Worm (Caenorhabditis elegans) whole organism, L1 larva: ENCODE measurements around the gene Y97E10AR.1.

Experiments used
- ama-1 ChIP-seq: fragments of 150-350 bp; optimal IDR thresholded peaks from 2 replicates; lab custom pipeline; 2014
- egl-27 ChIP-seq, 2 experiments: fragments of 150-350 bp in 1 of 2; sonication (generic microtip); optimal IDR thresholded peaks; 3 replicates each; lab custom pipeline; 2017 to 2018; ENCODE audit warnings: missing biosample characterization in 2 of 2, missing genetic modification characterization in 2 of 2, missing genetic modification reagents in 2 of 2
- fkh-10 ChIP-seq: sonication (generic microtip); optimal IDR thresholded peaks from 2 replicates; lab custom pipeline; 2017; ENCODE audit warnings: missing biosample characterization, missing genetic modification reagents, missing genetic modification characterization
- hlh-17 ChIP-seq: fragments of 200-800 bp; sonication (Bioruptor generic); optimal IDR thresholded peaks from 2 replicates; lab custom pipeline; 2018; ENCODE audit warnings: missing genetic modification characterization, mild to moderate bottlenecking, missing compliant biosample characterization, moderate library complexity, borderline replicate concordance
- lsy-2 ChIP-seq, 2 experiments: fragments of 150-350 bp; optimal IDR thresholded peaks; 2 replicates each; lab custom pipeline; 2014; ENCODE audit warnings: missing biosample characterization in 2 of 2, missing genetic modification characterization in 2 of 2
- swsn-7 ChIP-seq: sonication (generic microtip); optimal IDR thresholded peaks from 2 replicates; lab custom pipeline; 2016; ENCODE audit warnings: missing genetic modification characterization, missing compliant biosample characterization

DNA sequence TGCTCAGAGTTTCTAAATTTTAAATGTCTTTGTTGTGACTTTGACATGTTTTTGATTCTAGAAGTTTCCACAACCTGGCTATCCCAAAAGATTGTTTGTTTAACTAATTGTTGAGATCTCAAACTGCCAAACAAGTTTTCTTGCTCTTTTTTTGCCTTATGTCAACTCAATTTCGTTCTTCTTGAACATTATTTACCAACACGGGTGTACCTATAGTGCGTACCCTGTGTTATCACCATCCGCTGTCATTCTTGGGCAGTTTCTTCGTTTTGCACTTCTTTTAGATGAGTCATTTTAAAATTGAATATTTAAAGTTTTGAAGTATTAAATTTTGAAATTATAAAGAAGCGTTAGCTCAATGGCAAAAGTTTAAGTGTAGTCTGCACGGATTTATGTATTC lies 15.7 kb downstream of the Y97E10AR.1 start, which contains the start of gene sptl-2:
- TF ChIP-seq ama-1 (no peak), swsn-7 (no peak), fkh-10 (GFP tag; lab: Kevin White, UChicago) (no peak), egl-27 (tag; optimal IDR thresholded peaks at IDR 0.05; lab: Kevin White, UChicago) (no peak), hlh-17 (GFP tag; lab: Kevin White, UChicago) (no peak), lsy-2 (tag; optimal IDR thresholded peaks at IDR 0.05; lab: Kevin White, UChicago) (no peak)
